Fruit fly (Drosophila melanogaster): ENCODE results near the gene CG7202.

CG7202 gene

DNA sequence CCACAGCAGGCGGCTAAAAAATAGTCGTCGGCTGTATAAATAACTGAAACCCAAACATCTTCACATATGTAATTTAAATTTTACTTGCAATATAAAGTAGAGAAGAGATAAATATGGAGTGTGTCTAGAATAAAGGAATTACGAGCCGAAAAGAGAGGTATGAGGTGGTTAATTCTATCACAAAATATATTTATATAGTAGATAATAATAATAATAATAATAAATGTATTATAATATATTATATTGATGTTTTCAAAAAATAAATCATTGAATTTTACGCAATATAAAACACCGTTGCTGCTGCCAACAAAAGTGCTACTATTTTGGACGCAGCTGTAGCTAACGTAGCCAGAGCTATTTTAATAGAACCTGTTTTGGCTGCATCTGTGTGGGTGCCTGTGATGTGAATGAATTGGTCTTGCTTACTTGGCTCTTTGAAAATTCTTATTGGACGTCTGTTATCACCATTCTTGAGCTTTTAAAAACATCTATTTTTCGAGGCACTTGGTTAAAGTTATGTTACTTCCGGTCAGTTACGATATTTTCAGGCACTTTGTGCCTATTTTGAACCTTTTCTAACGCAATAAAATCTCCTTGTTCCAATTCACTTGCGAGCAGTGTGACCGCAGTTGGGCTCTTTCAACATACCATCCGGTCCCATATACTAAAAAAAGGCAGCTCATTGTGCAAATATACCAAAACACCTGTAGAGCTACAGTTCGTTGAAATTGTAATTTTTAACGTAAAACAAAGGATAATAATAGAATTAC, 4.5 kb upstream of the CG7202 start, which contains the start of gene Hr78 (continued):
- TF ChIP-seq crp (GFP tag; optimal IDR thresholded peaks at IDR 0.05) = peak in 1 of 2 experiments; percentile 4
- TF ChIP-seq nerfin-1 (tag; optimal IDR thresholded peaks at IDR 0.05) = peak; percentile 70
- no peak for TF ChIP-seq CG8944 (GFP tag; optimal IDR thresholded peaks at IDR 0.05)
- TF ChIP-seq HLH3B (GFP tag; IDR thresholded peaks at IDR 0.05) = peak; percentile 55; the same call in 1 of the 2 replicates
- no peak for TF ChIP-seq Dad (GFP tag; optimal IDR thresholded peaks at IDR 0.05)
- peak; percentile 89 for TF ChIP-seq CG7839 (tag; optimal IDR thresholded peaks at IDR 0.05)
- TF ChIP-seq sim (GFP tag; IDR thresholded peaks at IDR 0.05) = no peak
- no peak for TF ChIP-seq wek (GFP tag; optimal IDR thresholded peaks at IDR 0.05)
- TF ChIP-seq tup (GFP tag; optimal IDR thresholded peaks at IDR 0.05) = no peak
- peak; percentile 50 for TF ChIP-seq CG30020 (tag; optimal IDR thresholded peaks at IDR 0.05)
- TF ChIP-seq toy (GFP tag; IDR thresholded peaks at IDR 0.05) = 0 out of 2 replicates have a peak, but pooled peaks have one; percentile 15
- TF ChIP-seq nom (GFP tag; optimal IDR thresholded peaks at IDR 0.05) = peak; percentile 75
- TF ChIP-seq Dbx (GFP tag; IDR thresholded peaks at IDR 0.05) = peak; percentile 39; the same call in 1 of the 3 replicates
- TF ChIP-seq NK7.1 (GFP tag; optimal IDR thresholded peaks at IDR 0.05) = no peak
- TF ChIP-seq klu (GFP tag; IDR thresholded peaks at IDR 0.05) = no peak
- TF ChIP-seq CG14860 (GFP tag; IDR thresholded peaks at IDR 0.05; ENCODE audit: partially characterized antibody) = no peak
- peak; percentile 72 for TF ChIP-seq CG6254 (GFP tag; optimal IDR thresholded peaks at IDR 0.05)
- TF ChIP-seq CG32767 (GFP tag; IDR thresholded peaks at IDR 0.05) = peak; percentile 69
- peak; percentile 80; the same call in 2 of the 3 replicates for TF ChIP-seq ci (GFP tag; IDR thresholded peaks at IDR 0.05)
- peak; percentile 97 for TF ChIP-seq kah (GFP tag; optimal IDR thresholded peaks at IDR 0.05)
- TF ChIP-seq CG43689 (GFP tag; IDR thresholded peaks at IDR 0.05) = no peak
- peak; percentile 88 for TF ChIP-seq CG9797 (GFP tag; optimal IDR thresholded peaks at IDR 0.05)
- peak; percentile 41; the same call in 1 of the 2 replicates for TF ChIP-seq danr (GFP tag; IDR thresholded peaks at IDR 0.05)
- TF ChIP-seq CG31441 (GFP tag; IDR thresholded peaks at IDR 0.05) = peak; percentile 89
- TF ChIP-seq CG31224 (GFP tag; IDR thresholded peaks at IDR 0.05) = peak; percentile 45
- peak; percentile 51 for TF ChIP-seq Lhr (GFP tag; optimal IDR thresholded peaks at IDR 0.05)
- TF ChIP-seq fd96Cb (tag; optimal IDR thresholded peaks at IDR 0.05) = peak; percentile 64
- peak; percentile 52; the same call in 1 of the 3 replicates for TF ChIP-seq Mrtf (GFP tag; IDR thresholded peaks at IDR 0.05)
- TF ChIP-seq CG31365 (tag; optimal IDR thresholded peaks at IDR 0.05) = no peak
- TF ChIP-seq pzg (GFP tag; optimal IDR thresholded peaks at IDR 0.05) = peak; percentile 63
- peak; percentile 19 for TF ChIP-seq CG13123 (GFP tag; optimal IDR thresholded peaks at IDR 0.05)
- peak; percentile 59 for TF ChIP-seq Spps (tag; optimal IDR thresholded peaks at IDR 0.05)
- no peak for TF ChIP-seq Atf3 (GFP tag; optimal IDR thresholded peaks at IDR 0.05)
- no peak for TF ChIP-seq Doc2 (GFP tag; IDR thresholded peaks at IDR 0.05)
- TF ChIP-seq twi (tag; optimal IDR thresholded peaks at IDR 0.05) = peak; percentile 37
- TF ChIP-seq CG3847 (GFP tag; IDR thresholded peaks at IDR 0.05) = peak; percentile 40; the same call in 1 of the 2 replicates
- TF ChIP-seq CG12236 (GFP tag; optimal IDR thresholded peaks at IDR 0.05) = no peak
- TF ChIP-seq Drgx (GFP tag; IDR thresholded peaks at IDR 0.05) = peak; percentile 81
- 0 out of 3 replicates have a peak, but pooled peaks have one; percentile 52 for TF ChIP-seq CG7357 (GFP tag; IDR thresholded peaks at IDR 0.05)
- peak; percentile 51; the same call in 2 of the 3 replicates for TF ChIP-seq CG34422 (GFP tag; IDR thresholded peaks at IDR 0.05)
- peak; percentile 89 for TF ChIP-seq CG3281 (GFP tag; optimal IDR thresholded peaks at IDR 0.05)
- TF ChIP-seq CG4820 (GFP tag; optimal IDR thresholded peaks at IDR 0.05) = peak; percentile 41
- TF ChIP-seq dati (GFP tag; IDR thresholded peaks at IDR 0.05) = no peak
- TF ChIP-seq CG5245 (GFP tag; optimal IDR thresholded peaks at IDR 0.05) = peak; percentile 31
- TF ChIP-seq CG8388 (GFP tag; optimal IDR thresholded peaks at IDR 0.05) = peak; percentile 99
- TF ChIP-seq CG18599 (GFP tag; optimal IDR thresholded peaks at IDR 0.05) = peak; percentile 89
- peak; percentile 67 for TF ChIP-seq lbe (GFP tag; optimal IDR thresholded peaks at IDR 0.05)
- TF ChIP-seq dan (GFP tag; IDR thresholded peaks at IDR 0.05) = no peak
- TF ChIP-seq oc (tag; optimal IDR thresholded peaks at IDR 0.05) = no peak
